Fruit fly (Drosophila melanogaster) whole organism, embryonic: Measurements from ENCODE around the gene Cpr67Fa1.

Experiments used
- BEAF-32 ChIP-seq: fragments of 200-800 bp; sonication (Bioruptor generic); optimal IDR thresholded peaks from 3 replicates; lab custom pipeline; 2017; ENCODE audit warnings: missing biosample characterization, missing genetic modification characterization, mild to moderate bottlenecking, moderate library complexity, missing genetic modification reagents
- Bgb ChIP-seq: fragments of 200-800 bp; sonication (Bioruptor generic); IDR thresholded peaks from 2 replicates; pipeline ENCODE4 v1.3.6; 2022; ENCODE audit warnings: missing biosample characterization, missing genetic modification characterization; ENCODE audit not compliant: partially characterized antibody
- CG12071 ChIP-seq: fragments of 200-800 bp; sonication (Bioruptor generic); optimal IDR thresholded peaks from 3 replicates; lab custom pipeline; 2018; ENCODE audit warnings: missing biosample characterization, mild to moderate bottlenecking, missing genetic modification characterization
- CG12744 ChIP-seq: fragments of 200-800 bp; sonication (Bioruptor generic); optimal IDR thresholded peaks from 2 replicates; lab custom pipeline; 2016; ENCODE audit warnings: missing biosample characterization, missing genetic modification characterization
- CG12769 ChIP-seq: fragments of 200-800 bp; sonication (Bioruptor generic); optimal IDR thresholded peaks from 2 replicates; lab custom pipeline; 2019; ENCODE audit warnings: missing biosample characterization, mild to moderate bottlenecking, missing genetic modification characterization, moderate library complexity
- CG14050 ChIP-seq: fragments of 200-800 bp; sonication (Bioruptor generic); IDR thresholded peaks from 3 replicates; pipeline ENCODE4 v1.3.6; 2022; ENCODE audit warnings: missing biosample characterization, missing genetic modification characterization
- CG15514 ChIP-seq: fragments of 200-800 bp; sonication (Bioruptor generic); optimal IDR thresholded peaks from 3 replicates; lab custom pipeline; 2017; ENCODE audit warnings: missing biosample characterization, missing genetic modification characterization, mild to moderate bottlenecking, moderate library complexity, missing genetic modification reagents
- CG17568 ChIP-seq: fragments of 200-800 bp; sonication (Bioruptor generic); optimal IDR thresholded peaks from 2 replicates; lab custom pipeline; 2018; ENCODE audit warnings: missing biosample characterization, mild to moderate bottlenecking, missing genetic modification characterization, moderate library complexity
- CG17829 ChIP-seq: fragments of 200-800 bp; optimal IDR thresholded peaks from 2 replicates; lab custom pipeline; 2019; ENCODE audit warnings: missing biosample characterization, mild to moderate bottlenecking, missing genetic modification characterization, moderate library complexity
- CG1832 ChIP-seq: fragments of 200-800 bp; sonication (Bioruptor generic); optimal IDR thresholded peaks from 2 replicates; lab custom pipeline; 2017; ENCODE audit warnings: missing biosample characterization, mild to moderate bottlenecking, missing genetic modification characterization, inconsistent platforms
- CG2712 ChIP-seq: fragments of 200-800 bp; optimal IDR thresholded peaks from 3 replicates; lab custom pipeline; 2019; ENCODE audit warnings: missing biosample characterization, mild to moderate bottlenecking, missing genetic modification characterization, moderate library complexity
- CG30403 ChIP-seq: fragments of 200-800 bp; sonication (Bioruptor generic); optimal IDR thresholded peaks from 3 replicates; lab custom pipeline; 2016; ENCODE audit warnings: missing biosample characterization, missing genetic modification characterization
- CG31388 ChIP-seq: fragments of 200-800 bp; sonication (Bioruptor generic); optimal IDR thresholded peaks from 2 replicates; lab custom pipeline; 2016; ENCODE audit warnings: missing biosample characterization, missing genetic modification characterization
- CG3163 ChIP-seq: fragments of 200-800 bp; sonication (Bioruptor generic); optimal IDR thresholded peaks from 3 replicates; lab custom pipeline; 2016; ENCODE audit warnings: missing biosample characterization, missing genetic modification characterization
- CG32772 ChIP-seq: fragments of 200-800 bp; sonication (Bioruptor generic); IDR thresholded peaks from 2 replicates; pipeline ENCODE4 v1.3.6; 2022; ENCODE audit warnings: missing biosample characterization, missing genetic modification characterization
- CG34422 ChIP-seq: fragments of 200-800 bp; sonication (Bioruptor generic); IDR thresholded peaks from 3 replicates; pipeline ENCODE4 v1.3.6; 2022; ENCODE audit warnings: missing biosample characterization, missing genetic modification characterization
- CG3995 ChIP-seq: fragments of 200-800 bp; sonication (Bioruptor generic); optimal IDR thresholded peaks from 3 replicates; lab custom pipeline; 2016; ENCODE audit warnings: missing biosample characterization, missing genetic modification characterization
- CG6854 ChIP-seq: fragments of 200-800 bp; sonication (Bioruptor generic); optimal IDR thresholded peaks from 3 replicates; lab custom pipeline; 2017; ENCODE audit warnings: missing biosample characterization, mild to moderate bottlenecking, missing genetic modification characterization
- CG9727 ChIP-seq: fragments of 200-800 bp; sonication (Bioruptor generic); optimal IDR thresholded peaks from 3 replicates; lab custom pipeline; 2017; ENCODE audit warnings: missing biosample characterization, mild to moderate bottlenecking, missing genetic modification characterization
- CHES-1-like ChIP-seq: fragments of 200-800 bp; sonication (Bioruptor generic); optimal IDR thresholded peaks from 2 replicates; lab custom pipeline; 2016; ENCODE audit warnings: missing biosample characterization, missing genetic modification characterization
- Camta ChIP-seq: fragments of 200-800 bp; sonication (Bioruptor generic); optimal IDR thresholded peaks from 2 replicates; lab custom pipeline; 2016; ENCODE audit warnings: missing biosample characterization, missing genetic modification characterization
- Deaf1 ChIP-seq: fragments of 200-800 bp; optimal IDR thresholded peaks from 3 replicates; lab custom pipeline; 2019; ENCODE audit warnings: missing biosample characterization, mild to moderate bottlenecking, missing genetic modification characterization, moderate library complexity
- E2f2 ChIP-seq: fragments of 200-800 bp; sonication (Bioruptor generic); IDR thresholded peaks from 2 replicates; pipeline ENCODE4 v1.3.6; 2022; ENCODE audit warnings: missing biosample characterization, missing genetic modification characterization
- Mrtf ChIP-seq: fragments of 200-800 bp; sonication (Bioruptor generic); IDR thresholded peaks from 3 replicates; pipeline ENCODE4 v1.3.6; 2022; ENCODE audit warnings: missing biosample characterization, missing genetic modification characterization
- Myb ChIP-seq: fragments of 200-800 bp; sonication (Bioruptor generic); optimal IDR thresholded peaks from 2 replicates; lab custom pipeline; 2016; ENCODE audit warnings: missing biosample characterization, missing genetic modification characterization
- Opbp ChIP-seq: fragments of 200-800 bp; sonication (Bioruptor generic); IDR thresholded peaks from 3 replicates; pipeline ENCODE4 v1.3.6; 2022; ENCODE audit warnings: missing biosample characterization, missing genetic modification characterization; ENCODE audit not compliant: partially characterized antibody
- Ptx1 ChIP-seq: fragments of 200-800 bp; sonication (Bioruptor generic); IDR thresholded peaks from 2 replicates; pipeline ENCODE4 v1.3.6; 2022; ENCODE audit warnings: missing biosample characterization, missing genetic modification characterization
- Rfx ChIP-seq: fragments of 200-800 bp; sonication (Bioruptor generic); IDR thresholded peaks from 2 replicates; pipeline ENCODE4 v1.3.6; 2022; ENCODE audit warnings: missing biosample characterization, missing genetic modification characterization
- Trl ChIP-seq, 3 experiments: fragments of >200 bp in 2 of 3; fragments of 200-800 bp in 1 of 3; sonication (Bioruptor generic) in 1 of 3; optimal IDR thresholded peaks; 2 replicates in 1 of 3; 3 replicates in 2 of 3; lab custom pipeline; 2016 to 2017; ENCODE audit warnings: missing biosample characterization in 1 of 3, missing genetic modification characterization in 1 of 3
- bcd ChIP-seq: fragments of 200-800 bp; sonication (Bioruptor generic); optimal IDR thresholded peaks from 2 replicates; lab custom pipeline; 2017; ENCODE audit warnings: missing biosample characterization, mild to moderate bottlenecking, missing genetic modification characterization
- bowl ChIP-seq: fragments of 200-800 bp; sonication (Bioruptor generic); IDR thresholded peaks from 2 replicates; pipeline ENCODE4 v1.3.6; 2022; ENCODE audit warnings: missing biosample characterization, missing genetic modification characterization
- chif ChIP-seq, 2 experiments: fragments of 200-800 bp; sonication (Bioruptor generic); optimal IDR thresholded peaks; 3 replicates each; lab custom pipeline; 2016; ENCODE audit warnings: missing biosample characterization in 2 of 2, missing genetic modification characterization in 2 of 2
- chm ChIP-seq: fragments of 200-800 bp; sonication (Bioruptor generic); IDR thresholded peaks from 2 replicates; pipeline ENCODE4 v1.3.6; 2022; ENCODE audit warnings: missing biosample characterization, missing genetic modification characterization
- crol ChIP-seq: fragments of 200-800 bp; sonication (Bioruptor generic); IDR thresholded peaks from 2 replicates; pipeline ENCODE4 v1.3.6; 2022; ENCODE audit warnings: missing biosample characterization, missing genetic modification characterization
- dan ChIP-seq: fragments of 200-800 bp; sonication (Bioruptor generic); IDR thresholded peaks from 2 replicates; pipeline ENCODE4 v1.3.6; 2022; ENCODE audit warnings: missing biosample characterization, missing genetic modification characterization
- dysf ChIP-seq: fragments of 200-800 bp; sonication (Bioruptor generic); IDR thresholded peaks from 3 replicates; pipeline ENCODE4 v1.3.6; 2022; ENCODE audit warnings: missing biosample characterization, missing genetic modification characterization
- esg ChIP-seq: fragments of 200-800 bp; sonication (Bioruptor generic); conservative IDR thresholded peaks from 2 replicates; pipeline ENCODE4 v1.3.6; 2022; ENCODE audit warnings: missing biosample characterization, missing genetic modification characterization
- eyg ChIP-seq: fragments of 200-800 bp; sonication (Bioruptor generic); optimal IDR thresholded peaks from 3 replicates; lab custom pipeline; 2016; ENCODE audit warnings: missing biosample characterization, missing genetic modification characterization
- fd64A ChIP-seq: fragments of 200-800 bp; sonication (Bioruptor generic); optimal IDR thresholded peaks from 3 replicates; lab custom pipeline; 2018; ENCODE audit warnings: missing biosample characterization, mild to moderate bottlenecking, missing genetic modification characterization
- lmd ChIP-seq: fragments of 200-800 bp; sonication (Bioruptor generic); IDR thresholded peaks from 2 replicates; pipeline ENCODE4 v1.3.6; 2022; ENCODE audit warnings: missing biosample characterization, missing genetic modification characterization
- rib ChIP-seq: fragments of 200-800 bp; sonication (Bioruptor generic); IDR thresholded peaks from 2 replicates; pipeline ENCODE4 v1.3.6; 2022; ENCODE audit warnings: missing biosample characterization, missing genetic modification characterization
- row ChIP-seq: fragments of 200-800 bp; sonication (Bioruptor generic); IDR thresholded peaks from 3 replicates; pipeline ENCODE4 v1.3.6; 2022; ENCODE audit warnings: missing biosample characterization, missing genetic modification characterization
- sd ChIP-seq: fragments of 200-800 bp; sonication (Bioruptor generic); optimal IDR thresholded peaks from 3 replicates; lab custom pipeline; 2018; ENCODE audit warnings: missing biosample characterization, mild to moderate bottlenecking, missing genetic modification characterization, moderate library complexity
- sens-2 ChIP-seq: fragments of 200-800 bp; sonication (Bioruptor generic); IDR thresholded peaks from 2 replicates; pipeline ENCODE4 v1.3.6; 2022; ENCODE audit warnings: missing biosample characterization, missing genetic modification characterization
- shn ChIP-seq: fragments of 200-800 bp; sonication (Bioruptor generic); optimal IDR thresholded peaks from 3 replicates; lab custom pipeline; 2016; ENCODE audit warnings: missing biosample characterization, missing genetic modification characterization
- slbo ChIP-seq: fragments of 200-800 bp; sonication (Bioruptor generic); IDR thresholded peaks from 2 replicates; pipeline ENCODE4 v1.3.6; 2022; ENCODE audit warnings: missing biosample characterization, missing genetic modification characterization
- sob ChIP-seq: fragments of 200-800 bp; sonication (Bioruptor generic); IDR thresholded peaks from 2 replicates; pipeline ENCODE4 v1.3.6; 2022; ENCODE audit warnings: missing biosample characterization, missing genetic modification characterization
- stc ChIP-seq: fragments of 200-800 bp; sonication (Bioruptor generic); IDR thresholded peaks from 2 replicates; pipeline ENCODE4 v1.3.6; 2022; ENCODE audit warnings: missing biosample characterization, missing genetic modification characterization
- trh ChIP-seq: fragments of 200-800 bp; sonication (Bioruptor generic); optimal IDR thresholded peaks from 2 replicates; lab custom pipeline; 2016; ENCODE audit warnings: missing biosample characterization, missing genetic modification characterization
- unpg ChIP-seq: fragments of 200-800 bp; sonication (Bioruptor generic); optimal IDR thresholded peaks from 3 replicates; lab custom pipeline; 2018; ENCODE audit warnings: missing biosample characterization, mild to moderate bottlenecking, missing genetic modification characterization, moderate library complexity

Cpr67Fa1 gene

dm6 chr3L:10852347-10853130 lies 37.3 kb upstream of the Cpr67Fa1 start (continued):
- TF ChIP-seq unpg (no peak), trh (GFP tag; lab: Kevin White, UChicago) (no peak), CG31388 (GFP tag; lab: Kevin White, UChicago) (no peak), bowl (no peak), CG30403 (GFP tag; lab: Kevin White, UChicago) (peak; percentile 18), CG2712 (tag; lab: Kevin White, UChicago) (no peak), CG12769 (tag; lab: Kevin White, UChicago) (peak; percentile 63), BEAF-32 (GFP tag; lab: Kevin White, UChicago) (no peak), CG34422 (GFP tag; lab: Robert Waterston, UW) (peak; percentile 25; the same call in 1 of the 3 replicates), CG17829 (tag; lab: Kevin White, UChicago) (no peak), CG9727 (GFP tag; lab: Kevin White, UChicago) (peak; percentile 6), CG12744 (no peak), eyg (GFP tag; lab: Kevin White, UChicago) (no peak), esg (no peak), E2f2 (GFP tag; lab: Robert Waterston, UW) (no peak; the same call in 1 of the 2 replicates), CG14050 (GFP tag; lab: Robert Waterston, UW) (no peak), stc (GFP tag; lab: Robert Waterston, UW) (no peak), CG6854 (GFP tag; lab: Kevin White, UChicago) (no peak), CG1832 (GFP tag; lab: Kevin White, UChicago) (peak; percentile 22), fd64A (GFP tag; lab: Kevin White, UChicago) (no peak), dan (GFP tag; lab: Robert Waterston, UW) (no peak), chif (GFP tag; optimal IDR thresholded peaks at IDR 0.05; lab: Kevin White, UChicago) (no peak), Mrtf (GFP tag; lab: Robert Waterston, UW) (no peak), CHES-1-like (GFP tag; lab: Kevin White, UChicago) (peak; percentile 19), slbo (GFP tag; lab: Robert Waterston, UW) (no peak), CG3995 (GFP tag; lab: Kevin White, UChicago) (no peak), CG15514 (no peak), shn (GFP tag; lab: Kevin White, UChicago) (peak; percentile 5), CG3163 (no peak)
- TF ChIP-seq, all 482 proteins: peak for 91

dm6 chr3L:10853131-10853471 lies 36.7 kb upstream of the Cpr67Fa1 start:
- peak; percentile 37; the same call in 2 of the 3 replicates for TF ChIP-seq Opbp (GFP tag; lab: Robert Waterston, UW)
- TF ChIP-seq Trl (optimal IDR thresholded peaks at IDR 0.05; lab: Kevin White, UChicago), result peak in 1 of 2 experiments; percentile 16
- no peak for TF ChIP-seq Trl (GFP tag; optimal IDR thresholded peaks at IDR 0.05; lab: Kevin White, UChicago)
- peak; percentile 16 for TF ChIP-seq bcd (GFP tag; lab: Kevin White, UChicago)
- peak; percentile 35; the same call in 1 of the 2 replicates for TF ChIP-seq Rfx (GFP tag; lab: Robert Waterston, UW)
- no peak for TF ChIP-seq CG14050 (GFP tag; lab: Robert Waterston, UW)
- peak; percentile 3; the same call in 1 of the 2 replicates for TF ChIP-seq sens-2 (GFP tag; lab: Robert Waterston, UW)
- peak; percentile 7 for TF ChIP-seq CG12769 (tag; lab: Kevin White, UChicago)
- 0 out of 2 replicates have a peak, but pooled peaks have one; percentile 21 for TF ChIP-seq sob
- TF ChIP-seq lmd (GFP tag; lab: Robert Waterston, UW), result peak; percentile 8; the same call in 1 of the 2 replicates
- peak; percentile 1; the same call in 1 of the 3 replicates for TF ChIP-seq dysf
- no peak for TF ChIP-seq chm
- no peak; the same call in 1 of the 2 replicates for TF ChIP-seq CG32772 (GFP tag; lab: Robert Waterston, UW)
- TF ChIP-seq rib (GFP tag; lab: Robert Waterston, UW), result peak; percentile 87
- TF ChIP-seq CG17568, result no peak
- TF ChIP-seq Deaf1 (tag; lab: Kevin White, UChicago), result no peak
- peak; percentile 46; the same call in 1 of the 2 replicates for TF ChIP-seq Ptx1 (GFP tag; lab: Robert Waterston, UW)
- no peak for TF ChIP-seq Camta (GFP tag; lab: Kevin White, UChicago)
- TF ChIP-seq crol (GFP tag; lab: Robert Waterston, UW), result peak; percentile 98
- peak; percentile 21; the same call in 1 of the 2 replicates for TF ChIP-seq Bgb (GFP tag; lab: Robert Waterston, UW)
- TF ChIP-seq CG12071 (GFP tag; lab: Kevin White, UChicago), result no peak
- no peak for TF ChIP-seq Myb
- TF ChIP-seq sd (tag; lab: Kevin White, UChicago), result no peak
- peak; percentile 35; the same call in 1 of the 3 replicates for TF ChIP-seq row (GFP tag; lab: Robert Waterston, UW)
